Worm (Caenorhabditis elegans) whole organism, young adult: ENCODE results near the gene Y10G11A.1.

Experiments
- B0261.1 ChIP-seq: sonication (generic microtip); optimal IDR thresholded peaks from 2 replicates; lab custom pipeline; 2016; ENCODE audit warnings: mild to moderate bottlenecking, missing genetic modification characterization, moderate library complexity, missing compliant biosample characterization
- D2030.7 ChIP-seq: fragments of 200-800 bp; sonication (Bioruptor generic); IDR thresholded peaks from 2 replicates; pipeline ENCODE4 v1.3.6; 2022; ENCODE audit warnings: missing genetic modification reagents, missing genetic modification characterization, missing compliant biosample characterization
- F23B12.7 ChIP-seq: sonication (generic microtip); optimal IDR thresholded peaks from 2 replicates; lab custom pipeline; 2017; ENCODE audit warnings: missing genetic modification characterization, mild to moderate bottlenecking, missing compliant biosample characterization, antibody characterized with exemption, moderate library complexity; ENCODE audit not compliant: insufficient read depth
- F49E8.2 ChIP-seq: sonication (generic microtip); optimal IDR thresholded peaks from 3 replicates; lab custom pipeline; 2017; ENCODE audit warnings: missing genetic modification characterization, mild to moderate bottlenecking, missing compliant biosample characterization, antibody characterized with exemption, moderate library complexity; ENCODE audit not compliant: insufficient read depth
- K12H6.12 ChIP-seq: fragments of 200-800 bp; sonication (Bioruptor generic); optimal IDR thresholded peaks from 2 replicates; lab custom pipeline; 2018; ENCODE audit warnings: mild to moderate bottlenecking, missing genetic modification characterization, missing compliant biosample characterization
- T26A5.8 ChIP-seq: sonication (generic microtip); optimal IDR thresholded peaks from 2 replicates; lab custom pipeline; 2016; ENCODE audit warnings: missing genetic modification characterization, missing compliant biosample characterization
- Y53G8AR.9 ChIP-seq: fragments of 200-800 bp; sonication (Bioruptor generic); conservative IDR thresholded peaks from 2 replicates; pipeline ENCODE4 v1.3.6; 2022; ENCODE audit warnings: missing genetic modification reagents, missing genetic modification characterization, missing compliant biosample characterization
- Y56A3A.18 ChIP-seq: fragments of 200-800 bp; sonication (Bioruptor generic); IDR thresholded peaks from 2 replicates; pipeline ENCODE4 v1.3.6; 2022; ENCODE audit warnings: missing genetic modification reagents, missing genetic modification characterization, missing compliant biosample characterization
- ama-1 ChIP-seq, 3 experiments: fragments of 150-350 bp in 1 of 3; sonication (generic microtip) in 2 of 3; optimal IDR thresholded peaks; 2 replicates each; lab custom pipeline; 2014 to 2018; ENCODE audit warnings: missing biosample characterization in 2 of 3, missing genetic modification characterization in 2 of 3, missing genetic modification reagents in 2 of 3
- aptf-3 ChIP-seq: fragments of 200-800 bp; sonication (Bioruptor generic); IDR thresholded peaks from 2 replicates; pipeline ENCODE4 v1.3.6; 2022; ENCODE audit warnings: missing genetic modification characterization, missing compliant biosample characterization
- athp-1 ChIP-seq: sonication (generic microtip); optimal IDR thresholded peaks from 2 replicates; lab custom pipeline; 2017; ENCODE audit warnings: mild to moderate bottlenecking, missing genetic modification characterization, missing compliant biosample characterization
- attf-5 ChIP-seq: fragments of 200-800 bp; sonication (Bioruptor generic); optimal IDR thresholded peaks from 2 replicates; lab custom pipeline; 2018; ENCODE audit warnings: mild to moderate bottlenecking, missing genetic modification characterization, missing compliant biosample characterization
- cebp-1 ChIP-seq, 2 experiments: fragments of 200-800 bp in 1 of 2; sonication (Bioruptor generic) in 1 of 2; sonication (generic microtip) in 1 of 2; IDR thresholded peaks in 1 of 2; optimal IDR thresholded peaks in 1 of 2; 2 replicates each; pipeline versions ENCODE4 v1.3.6 to Lab custom; 2017 to 2022; ENCODE audit warnings: missing compliant biosample characterization in 2 of 2, missing genetic modification characterization in 2 of 2, mild to moderate bottlenecking in 1 of 2, missing genetic modification reagents in 1 of 2, moderate library complexity in 1 of 2
- cebp-2 ChIP-seq: fragments of 200-800 bp; sonication (Bioruptor generic); IDR thresholded peaks from 2 replicates; pipeline ENCODE4 v1.3.6; 2022; ENCODE audit warnings: missing genetic modification characterization, missing compliant biosample characterization
- ceh-100 ChIP-seq: fragments of 200-800 bp; sonication (Bioruptor generic); IDR thresholded peaks from 2 replicates; pipeline ENCODE4 v1.3.6; 2022; ENCODE audit warnings: missing genetic modification reagents, missing genetic modification characterization, missing compliant biosample characterization
- chd-7 ChIP-seq: sonication (generic microtip); optimal IDR thresholded peaks from 2 replicates; lab custom pipeline; 2016; ENCODE audit warnings: mild to moderate bottlenecking, missing genetic modification characterization, moderate library complexity, missing compliant biosample characterization
- die-1 ChIP-seq: sonication (generic microtip); optimal IDR thresholded peaks from 2 replicates; lab custom pipeline; 2016; ENCODE audit warnings: missing genotype, mild to moderate bottlenecking, missing genetic modification characterization, missing compliant biosample characterization
- dox-1 ChIP-seq: fragments of 200-800 bp; sonication (Bioruptor generic); IDR thresholded peaks from 2 replicates; pipeline ENCODE4 v1.3.6; 2022; ENCODE audit warnings: missing genetic modification reagents, missing genetic modification characterization, missing compliant biosample characterization
- hlh-12 ChIP-seq: sonication (generic microtip); optimal IDR thresholded peaks from 2 replicates; lab custom pipeline; 2016; ENCODE audit warnings: missing genetic modification characterization, missing compliant biosample characterization
- hmg-1.2 ChIP-seq: fragments of 200-800 bp; sonication (Bioruptor generic); IDR thresholded peaks from 2 replicates; pipeline ENCODE4 v1.3.6; 2022; ENCODE audit warnings: missing genetic modification reagents, missing genetic modification characterization, missing compliant biosample characterization
- let-526 ChIP-seq: fragments of 200-800 bp; sonication (Bioruptor generic); IDR thresholded peaks from 2 replicates; pipeline ENCODE4 v1.3.6; 2022; ENCODE audit warnings: missing genetic modification reagents, missing genetic modification characterization, missing compliant biosample characterization
- let-607 ChIP-seq, 2 experiments: fragments of 200-800 bp in 1 of 2; sonication (Bioruptor generic) in 1 of 2; sonication (generic microtip) in 1 of 2; optimal IDR thresholded peaks; 2 replicates each; lab custom pipeline; 2016 to 2018; ENCODE audit warnings: mild to moderate bottlenecking in 2 of 2, missing compliant biosample characterization in 2 of 2, missing genetic modification characterization in 2 of 2, moderate library complexity in 2 of 2, missing genotype in 1 of 2
- lin-26 ChIP-seq: fragments of 200-800 bp; sonication (Bioruptor generic); IDR thresholded peaks from 2 replicates; pipeline ENCODE4 v1.3.6; 2022; ENCODE audit warnings: missing genetic modification reagents, missing genetic modification characterization, missing compliant biosample characterization
- lin-54 ChIP-seq: fragments of 200-800 bp; sonication (Bioruptor generic); optimal IDR thresholded peaks from 2 replicates; lab custom pipeline; 2018; ENCODE audit warnings: mild to moderate bottlenecking, missing genetic modification characterization, missing compliant biosample characterization
- lsl-1 ChIP-seq: fragments of 200-800 bp; sonication (Bioruptor generic); optimal IDR thresholded peaks from 2 replicates; lab custom pipeline; 2018; ENCODE audit warnings: mild to moderate bottlenecking, missing genetic modification characterization, moderate library complexity, missing compliant biosample characterization
- madf-10 ChIP-seq: sonication (generic microtip); optimal IDR thresholded peaks from 2 replicates; lab custom pipeline; 2016; ENCODE audit warnings: mild to moderate bottlenecking, missing genetic modification characterization, missing compliant biosample characterization
- madf-6 ChIP-seq: fragments of 200-800 bp; sonication (Bioruptor generic); IDR thresholded peaks from 2 replicates; pipeline ENCODE4 v1.3.6; 2022; ENCODE audit warnings: missing genetic modification reagents, missing genetic modification characterization, missing compliant biosample characterization
- mcd-1 ChIP-seq: fragments of 200-800 bp; sonication (Bioruptor generic); IDR thresholded peaks from 2 replicates; pipeline ENCODE4 v1.3.6; 2022; ENCODE audit warnings: missing genetic modification reagents, missing genetic modification characterization, missing compliant biosample characterization
- mel-28 ChIP-seq: sonication (generic microtip); optimal IDR thresholded peaks from 2 replicates; lab custom pipeline; 2016; ENCODE audit warnings: borderline replicate concordance, mild to moderate bottlenecking, missing genetic modification characterization, missing compliant biosample characterization
- nfyb-1 ChIP-seq: fragments of 200-800 bp; sonication (Bioruptor generic); IDR thresholded peaks from 2 replicates; pipeline ENCODE4 v1.3.6; 2022; ENCODE audit warnings: missing genetic modification reagents, missing genetic modification characterization, missing compliant biosample characterization
- pbrm-1 ChIP-seq: fragments of 200-800 bp; sonication (Bioruptor generic); IDR thresholded peaks from 2 replicates; pipeline ENCODE4 v1.3.6; 2022; ENCODE audit warnings: missing genetic modification reagents, missing genetic modification characterization, missing compliant biosample characterization
- rcor-1 ChIP-seq: fragments of 200-800 bp; sonication (Bioruptor generic); IDR thresholded peaks from 2 replicates; pipeline ENCODE4 v1.3.6; 2022; ENCODE audit warnings: missing genetic modification reagents, missing genetic modification characterization, missing compliant biosample characterization
- repo-1 ChIP-seq: sonication (generic microtip); optimal IDR thresholded peaks from 2 replicates; lab custom pipeline; 2017; ENCODE audit warnings: mild to moderate bottlenecking, missing genetic modification characterization, missing compliant biosample characterization
- rpc-1 ChIP-seq, 2 experiments: fragments of 150-350 bp in 1 of 2; sonication (generic microtip) in 1 of 2; optimal IDR thresholded peaks; 2 replicates each; lab custom pipeline; 2014 to 2018; ENCODE audit warnings: missing biosample characterization in 1 of 2, missing genetic modification characterization in 1 of 2, missing genetic modification reagents in 1 of 2, missing genotype in 1 of 2
- snpc-1.1 ChIP-seq: sonication (generic microtip); optimal IDR thresholded peaks from 2 replicates; lab custom pipeline; 2017; ENCODE audit warnings: missing genetic modification characterization, mild to moderate bottlenecking, missing compliant biosample characterization, antibody characterized with exemption, moderate library complexity, missing genotype, missing genetic modification reagents; ENCODE audit not compliant: insufficient read depth
- snpc-1.3 ChIP-seq: sonication (generic microtip); optimal IDR thresholded peaks from 2 replicates; lab custom pipeline; 2017; ENCODE audit warnings: missing genetic modification characterization, mild to moderate bottlenecking, missing compliant biosample characterization, antibody characterized with exemption, moderate library complexity, missing genotype, missing genetic modification reagents; ENCODE audit not compliant: insufficient read depth
- tbp1 ChIP-seq: fragments of 200-800 bp; sonication (Bioruptor generic); optimal IDR thresholded peaks from 2 replicates; lab custom pipeline; 2018; ENCODE audit warnings: mild to moderate bottlenecking, missing genetic modification characterization, missing compliant biosample characterization
- ztf-25 ChIP-seq: fragments of 200-800 bp; sonication (Bioruptor generic); IDR thresholded peaks from 2 replicates; pipeline ENCODE4 v1.3.6; 2022; ENCODE audit warnings: missing genetic modification reagents, missing genetic modification characterization, missing compliant biosample characterization
- ztf-26 ChIP-seq: sonication (generic microtip); optimal IDR thresholded peaks from 2 replicates; lab custom pipeline; 2017; ENCODE audit warnings: missing genetic modification characterization, missing compliant biosample characterization
- ztf-28 ChIP-seq: fragments of 200-800 bp; sonication (Bioruptor generic); IDR thresholded peaks from 2 replicates; pipeline ENCODE4 v1.3.6; 2022; ENCODE audit warnings: missing genetic modification reagents, missing genetic modification characterization, missing compliant biosample characterization
- ztf-3 ChIP-seq: fragments of 200-800 bp; sonication (Bioruptor generic); optimal IDR thresholded peaks from 2 replicates; lab custom pipeline; 2018; ENCODE audit warnings: mild to moderate bottlenecking, missing genetic modification characterization, missing compliant biosample characterization
- ztf-6 ChIP-seq: fragments of 200-800 bp; sonication (Bioruptor generic); IDR thresholded peaks from 2 replicates; pipeline ENCODE4 v1.3.6; 2022; ENCODE audit warnings: missing genetic modification reagents, missing genetic modification characterization, missing compliant biosample characterization

Gene Y10G11A.1

DNA sequence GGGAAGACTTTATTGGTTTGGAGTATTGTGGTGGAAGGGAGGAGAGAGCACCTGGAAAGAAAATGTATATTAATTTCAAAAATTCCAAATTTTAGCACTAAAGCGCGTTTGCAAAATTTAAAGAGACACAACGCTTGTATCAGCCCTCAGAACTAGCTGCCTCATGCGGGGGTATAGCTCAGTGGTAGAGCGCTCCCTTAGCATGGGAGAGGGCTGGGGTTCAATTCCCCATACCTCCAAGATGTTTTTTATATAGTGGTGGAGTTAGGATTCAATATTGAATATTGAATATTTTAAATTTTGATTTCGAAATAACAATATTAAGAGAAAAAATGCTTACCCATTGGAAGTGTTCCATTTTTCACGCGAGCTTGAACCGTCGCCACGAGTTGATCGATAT lies 25.4 kb upstream of the Y10G11A.1 start (continued):
- TF ChIP-seq repo-1 (tag; lab: Kevin White, UChicago) (no peak), ztf-26 (no peak), B0261.1 (tag; lab: Kevin White, UChicago) (peak; percentile 82), cebp-2 (no peak), ztf-25 (0 out of 2 replicates have a peak, but pooled peaks have one; percentile 61), ztf-3 (GFP tag; lab: Kevin White, UChicago) (no peak), madf-10 (tag; lab: Kevin White, UChicago) (peak; percentile 48), T26A5.8 (tag; lab: Kevin White, UChicago) (peak; percentile 31), rpc-1 (optimal IDR thresholded peaks at IDR 0.05; lab: Kevin White, UChicago) (peak; percentile 92), rpc-1 (tag; optimal IDR thresholded peaks at IDR 0.05; lab: Kevin White, UChicago) (peak; percentile 91), tbp1 (GFP tag; lab: Kevin White, UChicago) (peak; percentile 96), K12H6.12 (tag; lab: Kevin White, UChicago) (peak; percentile 7), mel-28 (tag; lab: Kevin White, UChicago) (no peak), chd-7 (peak; percentile 62), Y53G8AR.9 (GFP tag; lab: Robert Waterston, UW) (no peak)

- TF ChIP-seq F23B12.7 (peak; percentile 62), Y56A3A.18 (GFP tag; lab: Robert Waterston, UW) (0 out of 2 replicates have a peak, but pooled peaks have one; percentile 34), mcd-1 (GFP tag; lab: Robert Waterston, UW) (peak; percentile 37; the same call in 1 of the 2 replicates), D2030.7 (GFP tag; lab: Robert Waterston, UW) (peak; percentile 64), aptf-3 (GFP tag; lab: Robert Waterston, UW) (peak; percentile 78; the same call in 1 of the 2 replicates), cebp-1 (GFP tag; IDR thresholded peaks at IDR 0.05; lab: Robert Waterston, UW) (no peak), cebp-1 (tag; optimal IDR thresholded peaks at IDR 0.05; lab: Kevin White, UChicago) (peak; percentile 34), tbp1 (GFP tag; lab: Kevin White, UChicago) (peak; percentile 89), nfyb-1 (GFP tag; lab: Robert Waterston, UW) (peak; percentile 54; the same call in 1 of the 2 replicates), ztf-6 (GFP tag; lab: Robert Waterston, UW) (no peak), ztf-28 (GFP tag; lab: Robert Waterston, UW) (0 out of 2 replicates have a peak, but pooled peaks have one; percentile 19), lin-54 (GFP tag; lab: Kevin White, UChicago) (peak; percentile 14), lsl-1 (GFP tag; lab: Kevin White, UChicago) (peak; percentile 11), let-607 (tag; optimal IDR thresholded peaks at IDR 0.05; lab: Kevin White, UChicago) (peak in 1 of 2 experiments; percentile 9), ama-1 (optimal IDR thresholded peaks at IDR 0.05; lab: Kevin White, UChicago) (no peak), ama-1 (GFP tag; optimal IDR thresholded peaks at IDR 0.05; lab: Kevin White, UChicago) (peak; percentile 35 to 65), rcor-1 (GFP tag; lab: Robert Waterston, UW) (peak; percentile 46; the same call in 1 of the 2 replicates), dox-1 (GFP tag; lab: Robert Waterston, UW) (peak; percentile 61; the same call in 1 of the 2 replicates), F49E8.2 (tag; lab: Kevin White, UChicago) (peak; percentile 28), Y53G8AR.9 (GFP tag; lab: Robert Waterston, UW) (no peak), madf-10 (tag; lab: Kevin White, UChicago) (peak; percentile 10), attf-5 (GFP tag; lab: Kevin White, UChicago) (peak; percentile 27), athp-1 (tag; lab: Kevin White, UChicago) (peak; percentile 27), rpc-1 (optimal IDR thresholded peaks at IDR 0.05; lab: Kevin White, UChicago) (peak; percentile 86), rpc-1 (tag; optimal IDR thresholded peaks at IDR 0.05; lab: Kevin White, UChicago) (peak; percentile 81), madf-6 (GFP tag; lab: Robert Waterston, UW) (no peak), pbrm-1 (GFP tag; lab: Robert Waterston, UW) (peak; percentile 70; the same call in 1 of the 2 replicates), let-526 (GFP tag; lab: Robert Waterston, UW) (no peak), die-1 (tag; lab: Kevin White, UChicago) (peak; percentile 31), hlh-12 (tag; lab: Kevin White, UChicago) (no peak), lin-26 (GFP tag; lab: Robert Waterston, UW) (peak; percentile 82; the same call in 1 of the 2 replicates), snpc-1.3 (peak; percentile 71), B0261.1 (tag; lab: Kevin White, UChicago) (peak; percentile 72), hmg-1.2 (GFP tag; lab: Robert Waterston, UW) (peak; percentile 55), snpc-1.1 (peak; percentile 55), ceh-100 (GFP tag; lab: Robert Waterston, UW) (no peak)
These were observed 24.6 kb upstream of the Y10G11A.1 start, which contains the start of gene Y65A5A.1 for ce11 chrIV:16399776-16400368. Y65A5A.1 (minus strand) TSS chrIV:16399826.
